Worm (Caenorhabditis elegans): ENCODE data around the gene Y43C5A.7.

- TF ChIP-seq tbx-37 (GFP tag; conservative IDR thresholded peaks at IDR 0.05) (no peak), ama-1 (optimal IDR thresholded peaks at IDR 0.05) (no peak), flt-1 (GFP tag; IDR thresholded peaks at IDR 0.05) (no peak)
Measured at ce11 chrIV:10294030-10294429, 17.0 kb downstream of the Y43C5A.7 start, which contains the start of gene R09E10.6.

Measured in whole organism, early embryonic.